Fruit fly (Drosophila melanogaster): ENCODE results near the gene Rop.

Rop gene

dm6 chr3L:4119636-4120357 is 19.0 kb downstream of the Rop start (continued):
- no peak for TF ChIP-seq wor (GFP tag; IDR thresholded peaks at IDR 0.05)
- no peak for TF ChIP-seq ken (GFP tag; IDR thresholded peaks at IDR 0.05)
- TF ChIP-seq gce (GFP tag; IDR thresholded peaks at IDR 0.05): no peak
- no peak for TF ChIP-seq CG2678 (tag; optimal IDR thresholded peaks at IDR 0.05)
- no peak for TF ChIP-seq nau (GFP tag; optimal IDR thresholded peaks at IDR 0.05)
- no peak for TF ChIP-seq CG2889 (GFP tag; IDR thresholded peaks at IDR 0.05)
- peak; percentile 3 for TF ChIP-seq Sry-β (GFP tag; optimal IDR thresholded peaks at IDR 0.05)
- no peak for TF ChIP-seq HLH54F (GFP tag; optimal IDR thresholded peaks at IDR 0.05)
- TF ChIP-seq CG10147 (GFP tag; optimal IDR thresholded peaks at IDR 0.05): no peak
- no peak for TF ChIP-seq knrl (GFP tag; IDR thresholded peaks at IDR 0.05; ENCODE audit: partially characterized antibody)
- no peak for TF ChIP-seq jing (GFP tag; optimal IDR thresholded peaks at IDR 0.05)
- TF ChIP-seq CG3281 (GFP tag; optimal IDR thresholded peaks at IDR 0.05): no peak
- TF ChIP-seq z (GFP tag; IDR thresholded peaks at IDR 0.05): no peak; the same call in 2 of the 3 replicates
- TF ChIP-seq dmrt99B (tag; optimal IDR thresholded peaks at IDR 0.05): peak; percentile 5
- no peak for TF ChIP-seq CG13296 (GFP tag; optimal IDR thresholded peaks at IDR 0.05)
- peak; percentile 71 for TF ChIP-seq mirr (GFP tag; optimal IDR thresholded peaks at IDR 0.05)
- TF ChIP-seq CG6654 (GFP tag; optimal IDR thresholded peaks at IDR 0.05): no peak
- no peak for TF ChIP-seq unpg (GFP tag; optimal IDR thresholded peaks at IDR 0.05)
- no peak for TF ChIP-seq onecut (GFP tag; IDR thresholded peaks at IDR 0.05)
- TF ChIP-seq CHES-1-like (GFP tag; optimal IDR thresholded peaks at IDR 0.05): no peak
- TF ChIP-seq hbn (GFP tag; IDR thresholded peaks at IDR 0.05; ENCODE audit: partially characterized antibody): no peak
- no peak for TF ChIP-seq CG32532 (GFP tag; IDR thresholded peaks at IDR 0.05)
- no peak for TF ChIP-seq pnt (GFP tag; optimal IDR thresholded peaks at IDR 0.05)
- TF ChIP-seq sisA (GFP tag; IDR thresholded peaks at IDR 0.05): no peak
- TF ChIP-seq mam (GFP tag; optimal IDR thresholded peaks at IDR 0.05): no peak
- TF ChIP-seq danr (GFP tag; IDR thresholded peaks at IDR 0.05): no peak
- TF ChIP-seq ranshi (GFP tag; IDR thresholded peaks at IDR 0.05): no peak
- TF ChIP-seq B-H1 (GFP tag; IDR thresholded peaks at IDR 0.05): no peak
- TF ChIP-seq CG10979 (tag; optimal IDR thresholded peaks at IDR 0.05): no peak
- TF ChIP-seq CG4617 (GFP tag; optimal IDR thresholded peaks at IDR 0.05; ENCODE audit: borderline replicate concordance): no peak
- peak; percentile 63 for TF ChIP-seq gcm (GFP tag; optimal IDR thresholded peaks at IDR 0.05)
- no peak for TF ChIP-seq Dek (tag; optimal IDR thresholded peaks at IDR 0.05)
- no peak for TF ChIP-seq Myb (GFP tag; optimal IDR thresholded peaks at IDR 0.05)
- no peak for TF ChIP-seq run (tag; optimal IDR thresholded peaks at IDR 0.05)
- no peak for TF ChIP-seq CG1832 (GFP tag; optimal IDR thresholded peaks at IDR 0.05)
- no peak for TF ChIP-seq CG12659 (GFP tag; optimal IDR thresholded peaks at IDR 0.05)
- TF ChIP-seq CG14860 (GFP tag; IDR thresholded peaks at IDR 0.05; ENCODE audit: partially characterized antibody): no peak
- TF ChIP-seq lbe (GFP tag; optimal IDR thresholded peaks at IDR 0.05): no peak
- TF ChIP-seq gem (tag; optimal IDR thresholded peaks at IDR 0.05): peak; percentile 17
- no peak for TF ChIP-seq sc (optimal IDR thresholded peaks at IDR 0.05)
- TF ChIP-seq sc (GFP tag; optimal IDR thresholded peaks at IDR 0.05): no peak
- no peak for TF ChIP-seq zfh1 (GFP tag; IDR thresholded peaks at IDR 0.05)
- peak; percentile 32 for TF ChIP-seq Ets65A (GFP tag)
- TF ChIP-seq CG15601 (tag; optimal IDR thresholded peaks at IDR 0.05): no peak
- TF ChIP-seq sens-2 (GFP tag; IDR thresholded peaks at IDR 0.05): no peak
- TF ChIP-seq CG16863 (GFP tag; optimal IDR thresholded peaks at IDR 0.05): no peak
- no peak for TF ChIP-seq ab (GFP tag; optimal IDR thresholded peaks at IDR 0.05)
- no peak for TF ChIP-seq Mrtf (GFP tag; IDR thresholded peaks at IDR 0.05)
- peak; percentile 63 for TF ChIP-seq CG12769 (tag; optimal IDR thresholded peaks at IDR 0.05)
- no peak for TF ChIP-seq CG8478 (optimal IDR thresholded peaks at IDR 0.05)
- no peak for TF ChIP-seq sr (GFP tag; IDR thresholded peaks at IDR 0.05)
